Worm (Caenorhabditis elegans): ENCODE results near the gene F40G9.14.

- no peak for TF ChIP-seq klf-2 (GFP tag; conservative IDR thresholded peaks at IDR 0.05)
- TF ChIP-seq T22C8.4 (GFP tag; IDR thresholded peaks at IDR 0.05), result no peak
- no peak for TF ChIP-seq ztf-29 (GFP tag; IDR thresholded peaks at IDR 0.05)
- no peak for TF ChIP-seq flt-1 (GFP tag; IDR thresholded peaks at IDR 0.05)
Observed at ce11 chrIII:180963-181362, 3.3 kb upstream of the F40G9.14 start, which contains the start of gene F40G9.5.

Data from whole organism, midembryonic.